Worm (Caenorhabditis elegans) whole organism, midembryonic: Measurements from ENCODE around the gene bcf-1.

Experiments
- T22C8.4 ChIP-seq: fragments of 200-800 bp; sonication (Bioruptor generic); IDR thresholded peaks from 2 replicates; pipeline ENCODE4 v1.3.6; 2022; ENCODE audit warnings: missing genetic modification characterization, missing compliant biosample characterization
- cog-1 ChIP-seq: sonication (generic microtip); optimal IDR thresholded peaks from 2 replicates; lab custom pipeline; 2016; ENCODE audit warnings: missing genetic modification characterization, missing compliant biosample characterization
- flt-1 ChIP-seq: fragments of 200-800 bp; sonication (Bioruptor generic); IDR thresholded peaks from 2 replicates; pipeline ENCODE4 v1.3.6; 2022; ENCODE audit warnings: missing genetic modification characterization, missing compliant biosample characterization
- klf-2 ChIP-seq: fragments of 200-800 bp; sonication (Bioruptor generic); conservative IDR thresholded peaks from 2 replicates; pipeline ENCODE4 v1.3.6; 2022; ENCODE audit warnings: missing genetic modification reagents, missing genetic modification characterization, missing compliant biosample characterization
- med-1 ChIP-seq: sonication (generic microtip); optimal IDR thresholded peaks from 2 replicates; lab custom pipeline; 2017; ENCODE audit warnings: missing genetic modification characterization, mild to moderate bottlenecking, missing compliant biosample characterization, antibody characterized with exemption, missing genetic modification reagents; ENCODE audit not compliant: insufficient read depth
- ref-1 ChIP-seq: fragments of 200-800 bp; sonication (Bioruptor generic); conservative IDR thresholded peaks from 2 replicates; pipeline ENCODE4 v1.3.6; 2022; ENCODE audit warnings: missing genetic modification reagents, missing genetic modification characterization, missing compliant biosample characterization
- tab-1 ChIP-seq: fragments of 200-800 bp; sonication (Bioruptor generic); IDR thresholded peaks from 2 replicates; pipeline ENCODE4 v1.3.6; 2022; ENCODE audit warnings: missing genetic modification characterization, missing compliant biosample characterization
- ztf-23 ChIP-seq: fragments of 200-800 bp; sonication (Bioruptor generic); IDR thresholded peaks from 2 replicates; pipeline ENCODE4 v1.3.6; 2022; ENCODE audit warnings: missing genetic modification reagents, missing genetic modification characterization, missing compliant biosample characterization
- ztf-29 ChIP-seq: fragments of 200-800 bp; sonication (Bioruptor generic); IDR thresholded peaks from 2 replicates; pipeline ENCODE4 v1.3.6; 2022; ENCODE audit warnings: missing genetic modification reagents, missing genetic modification characterization, missing compliant biosample characterization

The bcf-1 gene

ce11 chrV:6355975-6356441, 52.6 kb downstream of the bcf-1 start, which contains the start of gene bcl-11:
Gene bcl-11, plus strand, starts transcription at chrV:6356025.
- no peak for TF ChIP-seq ztf-23 (GFP tag; lab: Robert Waterston, UW)
- no peak for TF ChIP-seq T22C8.4 (GFP tag; lab: Robert Waterston, UW)
- no peak for TF ChIP-seq ref-1
- TF ChIP-seq cog-1, result no peak
- TF ChIP-seq klf-2 (GFP tag; lab: Robert Waterston, UW), result no peak
- no peak for TF ChIP-seq ztf-29 (GFP tag; lab: Robert Waterston, UW)
- no peak for TF ChIP-seq med-1
- no peak for TF ChIP-seq tab-1
- TF ChIP-seq flt-1 (GFP tag; lab: Robert Waterston, UW), result no peak

ce11 chrV:6355412-6355811, 53.2 kb downstream of the bcf-1 start:
- TF ChIP-seq ztf-23 (GFP tag; lab: Robert Waterston, UW), result no peak
- TF ChIP-seq tab-1, result no peak
- TF ChIP-seq T22C8.4 (GFP tag; lab: Robert Waterston, UW), result no peak
- no peak for TF ChIP-seq cog-1
- TF ChIP-seq ref-1, result no peak
- no peak for TF ChIP-seq flt-1 (GFP tag; lab: Robert Waterston, UW)
- no peak for TF ChIP-seq ztf-29 (GFP tag; lab: Robert Waterston, UW)
- TF ChIP-seq med-1, result no peak
- no peak for TF ChIP-seq klf-2 (GFP tag; lab: Robert Waterston, UW)

ce11 chrV:6354786-6355185, 53.8 kb downstream of the bcf-1 start:
- TF ChIP-seq ref-1 (no peak), T22C8.4 (GFP tag; lab: Robert Waterston, UW) (no peak), med-1 (no peak), ztf-29 (GFP tag; lab: Robert Waterston, UW) (no peak), flt-1 (GFP tag; lab: Robert Waterston, UW) (no peak), klf-2 (GFP tag; lab: Robert Waterston, UW) (no peak), ztf-23 (GFP tag; lab: Robert Waterston, UW) (no peak), cog-1 (no peak), tab-1 (no peak)

- no peak for TF ChIP-seq ztf-23 (GFP tag; lab: Robert Waterston, UW)
- no peak for TF ChIP-seq ref-1
- TF ChIP-seq flt-1 (GFP tag; lab: Robert Waterston, UW), result no peak
- no peak for TF ChIP-seq tab-1
- TF ChIP-seq ztf-29 (GFP tag; lab: Robert Waterston, UW), result no peak
- no peak for TF ChIP-seq cog-1
- TF ChIP-seq med-1, result no peak
- no peak for TF ChIP-seq klf-2 (GFP tag; lab: Robert Waterston, UW)
- no peak for TF ChIP-seq T22C8.4 (GFP tag; lab: Robert Waterston, UW)
These were observed 54.4 kb downstream of the bcf-1 start for ce11 chrV:6354202-6354601.

- TF ChIP-seq ztf-29 (GFP tag; lab: Robert Waterston, UW) (no peak), flt-1 (GFP tag; lab: Robert Waterston, UW) (no peak), ref-1 (no peak)
These were observed 55.3 kb downstream of the bcf-1 start for ce11 chrV:6353182-6353780.

ce11 chrV:6352350-6352749, 56.2 kb downstream of the bcf-1 start:
- no peak for TF ChIP-seq klf-2 (GFP tag; lab: Robert Waterston, UW)
- no peak for TF ChIP-seq ztf-29 (GFP tag; lab: Robert Waterston, UW)
